Worm (Caenorhabditis elegans): ENCODE results near the gene F09F9.2.

- TF ChIP-seq pha-4 (tag; optimal IDR thresholded peaks at IDR 0.05) (peak; percentile 38), nhr-12 (tag; optimal IDR thresholded peaks at IDR 0.05) (no peak), elt-3 (tag; optimal IDR thresholded peaks at IDR 0.05) (peak in 1 of 3 experiments; percentile 69)
Measured at ce11 chrX:4147600-4148448, 36.6 kb upstream of the F09F9.2 start.
